Worm (Caenorhabditis elegans): ENCODE data around the gene Y6E2A.5.
"Not testable (repeated sequence)": the region's sequence is repeated elsewhere in the genome, so short reads cannot be mapped to it uniquely, and the experiment has no call there.

Gene Y6E2A.5

DNA sequence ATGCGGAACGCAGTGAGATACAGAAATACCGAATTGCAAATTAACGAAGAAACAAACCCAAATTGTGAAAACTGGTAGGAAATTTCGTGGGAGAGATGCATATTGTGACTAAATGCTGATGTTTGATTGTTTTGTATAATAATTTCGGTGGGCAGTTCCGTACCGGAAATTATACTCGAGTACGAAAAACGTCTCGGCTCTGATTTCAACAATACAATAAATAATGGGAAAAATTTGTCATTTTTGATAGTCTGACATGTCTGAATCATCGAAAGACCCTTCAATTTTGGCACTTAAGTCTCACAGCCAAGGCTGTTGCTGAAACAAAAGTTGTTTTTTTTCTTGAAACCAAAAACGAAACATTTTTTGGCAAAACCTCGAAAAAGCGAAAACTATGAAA lies 33.6 kb upstream of the Y6E2A.5 start, which contains the start of gene str-43:
Gene str-43 (minus strand): TSS at position 101 of the 400 bp plus-strand sequence.
- TF ChIP-seq nhr-76 (tag; optimal IDR thresholded peaks at IDR 0.05) (no peak), ztf-11 (tag; optimal IDR thresholded peaks at IDR 0.05) (no peak), flh-1 (GFP tag; optimal IDR thresholded peaks at IDR 0.05) (no peak), lin-13 (tag; optimal IDR thresholded peaks at IDR 0.05) (no peak), ceh-83 (GFP tag; optimal IDR thresholded peaks at IDR 0.05) (no peak), hlh-1 (tag; optimal IDR thresholded peaks at IDR 0.05) (no peak), snpc-4 (tag; optimal IDR thresholded peaks at IDR 0.05) (no peak), blmp-1 (tag; optimal IDR thresholded peaks at IDR 0.05) (no peak), lin-32 (GFP tag; optimal IDR thresholded peaks at IDR 0.05) (no peak), ceh-43 (GFP tag; optimal IDR thresholded peaks at IDR 0.05) (no peak), mep-1 (tag; optimal IDR thresholded peaks at IDR 0.05) (no peak), sptf-1 (tag; optimal IDR thresholded peaks at IDR 0.05) (no peak), unc-39 (tag; optimal IDR thresholded peaks at IDR 0.05) (no peak)

DNA sequence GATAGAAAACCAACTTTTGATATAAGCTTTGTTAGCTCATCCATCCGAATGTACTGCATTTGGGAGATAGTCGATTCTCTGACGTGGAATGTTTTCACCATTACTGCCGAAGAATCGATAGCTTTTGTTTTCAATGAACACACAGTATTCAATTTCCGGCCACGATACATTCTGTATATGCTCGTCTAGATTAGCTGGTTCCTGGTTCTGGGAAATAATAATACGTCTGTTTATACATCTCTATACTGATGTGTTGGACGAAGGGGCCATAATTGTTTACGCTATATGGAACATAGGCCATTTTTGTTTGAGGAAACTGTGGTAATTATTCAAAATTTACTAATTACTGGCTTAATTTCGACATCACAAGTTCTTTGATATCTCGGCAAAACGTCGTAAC lies 31.7 kb upstream of the Y6E2A.5 start, which contains the start of gene str-6:
Gene str-6 (minus strand): TSS at position 101 of the 400 bp plus-strand sequence.
- no peak for TF ChIP-seq mep-1 (tag; optimal IDR thresholded peaks at IDR 0.05)

DNA sequence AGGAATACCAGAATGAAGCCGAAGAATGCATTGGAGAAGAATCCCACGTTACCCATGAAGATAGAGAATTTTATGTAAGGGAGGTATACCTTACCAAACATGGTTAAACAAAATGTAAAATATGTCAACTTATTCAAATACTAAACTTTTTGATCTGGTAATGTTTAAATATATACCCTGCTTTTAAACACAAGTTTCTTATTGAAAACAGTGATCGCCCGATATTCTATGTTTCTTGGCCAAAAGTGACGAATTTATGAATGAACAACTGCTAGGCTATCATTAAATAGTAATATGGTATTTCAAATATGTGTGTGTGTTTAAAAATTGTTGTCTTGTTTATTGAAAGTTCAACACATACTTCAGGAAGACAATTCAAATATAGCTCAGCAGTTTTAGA lies 29.9 kb upstream of the Y6E2A.5 start, which contains the start of gene T23D5.8:
Gene T23D5.8 (minus strand): TSS at position 101 of the 400 bp plus-strand sequence.
- TF ChIP-seq nhr-2 (tag; optimal IDR thresholded peaks at IDR 0.05); lin-32 (GFP tag; optimal IDR thresholded peaks at IDR 0.05); elt-3 (tag; optimal IDR thresholded peaks at IDR 0.05): not testable (repeated sequence)

DNA sequence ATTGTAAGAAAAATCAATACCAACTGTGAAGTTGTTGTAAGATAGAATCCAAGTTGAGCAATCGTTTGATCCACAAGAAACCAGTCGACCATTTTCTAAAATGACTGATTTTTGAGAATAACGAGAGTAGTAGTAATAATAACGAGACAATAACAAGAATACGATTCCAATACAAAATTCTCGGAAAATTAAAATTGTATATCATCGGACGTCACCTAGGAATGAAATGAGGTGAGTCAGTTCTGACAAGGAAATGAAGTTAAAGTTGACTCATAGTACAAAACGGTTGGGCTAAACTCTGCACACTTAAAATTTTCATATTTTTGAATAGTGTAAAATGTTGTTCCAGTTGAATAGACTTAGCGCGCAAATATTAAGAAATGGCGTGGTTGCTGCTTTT lies 25.9 kb upstream of the Y6E2A.5 start, which contains the start of gene str-19:
Gene str-19 (minus strand): TSS at position 101 of the 400 bp plus-strand sequence.
- TF ChIP-seq mep-1 (tag; optimal IDR thresholded peaks at IDR 0.05); drap-1 (GFP tag; optimal IDR thresholded peaks at IDR 0.05); flh-1 (GFP tag; optimal IDR thresholded peaks at IDR 0.05): not testable (repeated sequence)

DNA sequence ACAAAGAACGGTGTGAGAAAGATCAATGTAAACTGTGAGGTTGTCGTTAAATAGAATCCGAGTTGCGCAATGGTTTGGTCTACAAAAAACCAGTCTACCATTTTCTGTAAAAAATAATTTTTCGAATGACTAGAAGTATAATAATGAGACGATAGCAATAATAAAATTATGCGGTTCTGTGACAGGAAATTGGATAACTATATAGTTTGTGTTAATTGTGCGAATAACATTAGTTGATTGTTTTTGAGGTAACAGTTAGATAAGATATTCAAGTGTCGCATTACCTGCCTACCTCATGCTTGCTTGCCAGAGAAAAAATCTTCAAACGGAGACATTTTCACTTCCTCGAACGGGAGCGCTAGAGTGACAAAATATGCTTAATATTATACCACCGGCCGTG lies 23.4 kb upstream of the Y6E2A.5 start, which contains the start of gene str-18:
Gene str-18 (minus strand): TSS at position 101 of the 400 bp plus-strand sequence.
- no peak for TF ChIP-seq bed-3 (GFP tag; optimal IDR thresholded peaks at IDR 0.05)
- no peak for TF ChIP-seq mep-1 (tag; optimal IDR thresholded peaks at IDR 0.05)
- TF ChIP-seq flh-1 (GFP tag; optimal IDR thresholded peaks at IDR 0.05) = no peak

DNA sequence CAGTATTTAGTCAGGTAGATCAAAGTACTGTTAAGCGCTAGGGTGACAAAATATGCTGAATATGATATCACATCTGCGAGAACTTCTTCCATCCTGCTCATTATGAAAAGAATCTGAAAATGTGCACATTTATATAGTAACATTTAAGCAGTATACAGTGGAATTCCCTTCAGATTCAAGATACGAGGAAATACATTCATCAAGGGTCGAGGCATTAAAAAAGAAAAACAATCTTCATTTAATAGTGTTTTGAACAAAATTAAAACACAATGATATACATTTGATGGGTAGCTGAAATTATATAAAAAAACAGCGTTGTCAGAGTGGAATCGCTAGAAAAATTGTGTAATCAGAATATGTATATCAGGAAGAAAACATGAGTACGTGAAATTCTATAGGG lies 17.3 kb upstream of the Y6E2A.5 start, which contains the start of gene str-27:
Gene str-27 (minus strand): TSS at position 101 of the 400 bp plus-strand sequence.
- TF ChIP-seq tbx-8 (GFP tag; optimal IDR thresholded peaks at IDR 0.05) (no peak), drap-1 (GFP tag; optimal IDR thresholded peaks at IDR 0.05) (no peak), ces-1 (GFP tag; optimal IDR thresholded peaks at IDR 0.05) (no peak), blmp-1 (tag; optimal IDR thresholded peaks at IDR 0.05) (no peak), sptf-1 (tag; optimal IDR thresholded peaks at IDR 0.05) (no peak), ceh-83 (GFP tag; optimal IDR thresholded peaks at IDR 0.05) (no peak), mls-2 (tag; optimal IDR thresholded peaks at IDR 0.05) (no peak), elt-1 (tag; optimal IDR thresholded peaks at IDR 0.05; ENCODE audit: borderline replicate concordance, insufficient read depth) (no peak), ham-2 (GFP tag; optimal IDR thresholded peaks at IDR 0.05) (no peak), elt-3 (tag; optimal IDR thresholded peaks at IDR 0.05) (no peak)

DNA sequence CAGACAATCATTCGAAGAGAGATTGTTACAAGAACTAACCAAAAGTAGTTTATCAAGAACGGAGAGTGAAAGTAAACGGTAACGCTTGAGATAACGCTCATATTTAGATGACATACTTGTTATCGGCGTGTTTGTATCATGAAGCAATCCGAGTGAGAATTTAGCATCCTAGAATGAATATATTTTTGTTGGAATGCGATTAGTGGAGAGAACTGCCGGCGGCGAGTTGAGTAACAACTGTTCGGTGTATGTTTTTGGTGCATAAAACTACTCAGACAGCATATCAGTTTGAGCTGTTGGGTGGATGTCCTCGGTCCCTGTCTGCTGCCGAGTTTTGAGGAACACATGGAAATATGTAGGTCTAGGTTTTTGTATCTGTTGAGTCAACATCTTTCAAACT lies 15.1 kb upstream of the Y6E2A.5 start, which contains the start of gene T23D5.3:
Gene T23D5.3 (minus strand): TSS at position 101 of the 400 bp plus-strand sequence.
- TF ChIP-seq elt-3 (tag; optimal IDR thresholded peaks at IDR 0.05) (no peak), tbx-8 (GFP tag; optimal IDR thresholded peaks at IDR 0.05) (no peak), cnd-1 (tag; optimal IDR thresholded peaks at IDR 0.05) (no peak), ceh-43 (GFP tag; optimal IDR thresholded peaks at IDR 0.05) (no peak), lin-32 (GFP tag; optimal IDR thresholded peaks at IDR 0.05) (no peak), bed-3 (GFP tag; optimal IDR thresholded peaks at IDR 0.05) (no peak), sptf-1 (tag; optimal IDR thresholded peaks at IDR 0.05) (no peak), nhr-237 (tag; optimal IDR thresholded peaks at IDR 0.05) (no peak)

DNA sequence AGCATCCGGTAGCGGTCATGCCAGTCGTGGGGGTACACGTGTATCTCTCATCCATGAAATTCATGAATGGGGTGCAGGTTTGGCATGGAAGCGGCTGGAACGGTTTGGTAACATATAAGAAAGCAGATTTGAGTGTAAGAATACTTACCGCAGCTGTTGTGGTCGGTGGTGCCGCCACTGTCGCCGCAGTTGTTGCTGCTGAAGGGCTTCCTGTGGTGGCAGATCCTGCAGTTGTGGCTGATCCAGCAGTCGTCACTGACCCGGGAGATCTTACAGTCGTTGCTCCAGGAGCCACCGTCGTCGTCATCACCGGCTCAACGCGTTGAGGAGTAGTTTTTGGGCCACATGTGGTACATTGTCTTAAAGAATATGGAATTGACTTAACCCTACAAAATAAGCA lies 14.6 kb upstream of the Y6E2A.5 start:
- TF ChIP-seq unc-62 (GFP tag; optimal IDR thresholded peaks at IDR 0.05) (no peak), ham-2 (GFP tag; optimal IDR thresholded peaks at IDR 0.05) (no peak), nhr-237 (tag; optimal IDR thresholded peaks at IDR 0.05) (no peak), blmp-1 (tag; optimal IDR thresholded peaks at IDR 0.05) (no peak), tbx-8 (GFP tag; optimal IDR thresholded peaks at IDR 0.05) (no peak), bed-3 (GFP tag; optimal IDR thresholded peaks at IDR 0.05) (no peak), unc-39 (tag; optimal IDR thresholded peaks at IDR 0.05) (no peak), elt-1 (tag; optimal IDR thresholded peaks at IDR 0.05; ENCODE audit: borderline replicate concordance, insufficient read depth) (no peak), pha-4 (tag; optimal IDR thresholded peaks at IDR 0.05) (no peak), lin-13 (tag; optimal IDR thresholded peaks at IDR 0.05) (no peak), nhr-2 (tag; optimal IDR thresholded peaks at IDR 0.05) (no peak), lsy-2 (tag; optimal IDR thresholded peaks at IDR 0.05) (no peak), drap-1 (GFP tag; optimal IDR thresholded peaks at IDR 0.05) (no peak), hlh-1 (tag; optimal IDR thresholded peaks at IDR 0.05) (no peak), flh-1 (GFP tag; optimal IDR thresholded peaks at IDR 0.05) (no peak), nhr-28 (tag; optimal IDR thresholded peaks at IDR 0.05) (no peak), sptf-1 (tag; optimal IDR thresholded peaks at IDR 0.05) (no peak)

Measured in whole organism, mixed stage, embryonic.